Worm (Caenorhabditis elegans) whole organism, young adult: Measurements from ENCODE around the gene F58E2.2.

Experiments
- ama-1 ChIP-seq, 3 experiments: fragments of 150-350 bp in 1 of 3; sonication (generic microtip) in 2 of 3; optimal IDR thresholded peaks; 2 replicates each; lab custom pipeline; 2014 to 2018; ENCODE audit warnings: missing biosample characterization in 2 of 3, missing genetic modification characterization in 2 of 3, missing genetic modification reagents in 2 of 3
- lsy-27 ChIP-seq: sonication (generic microtip); optimal IDR thresholded peaks from 2 replicates; lab custom pipeline; 2017; ENCODE audit warnings: missing genetic modification characterization, mild to moderate bottlenecking, missing compliant biosample characterization, antibody characterized with exemption, missing genotype, borderline replicate concordance; ENCODE audit not compliant: insufficient read depth
- unc-130 ChIP-seq: sonication (generic microtip); optimal IDR thresholded peaks from 2 replicates; lab custom pipeline; 2016; ENCODE audit warnings: missing genetic modification reagents, missing genetic modification characterization, missing compliant biosample characterization

DNA sequence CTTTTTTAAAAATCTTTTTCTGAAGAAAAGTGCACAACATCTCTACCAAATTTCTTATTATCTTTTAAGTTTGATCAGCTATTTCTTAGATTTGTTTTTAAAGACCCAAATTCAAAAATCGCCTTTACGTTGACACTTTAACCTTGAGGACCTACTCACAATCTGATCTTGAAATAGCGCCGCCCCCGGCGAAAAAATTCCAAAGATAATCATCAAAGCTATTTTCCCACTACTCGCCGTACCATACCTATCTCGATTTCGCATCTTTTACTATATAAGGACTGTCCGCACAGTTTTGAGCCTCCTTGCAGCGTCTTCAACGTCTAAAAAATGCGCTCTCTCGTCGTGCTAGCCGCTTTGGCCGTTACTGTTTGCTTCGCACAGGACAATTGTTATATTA, 29.0 kb upstream of the F58E2.2 start, which contains the start of gene grd-10:
- no peak for TF ChIP-seq lsy-27 (tag; lab: Kevin White, UChicago)
- TF ChIP-seq ama-1 (optimal IDR thresholded peaks at IDR 0.05; lab: Kevin White, UChicago) = no peak
- TF ChIP-seq ama-1 (GFP tag; optimal IDR thresholded peaks at IDR 0.05; lab: Kevin White, UChicago) = no peak
- TF ChIP-seq unc-130 (GFP tag; lab: Kevin White, UChicago) = no peak
